Fruit fly (Drosophila melanogaster): ENCODE measurements around the gene Nepl14.

- no peak for TF ChIP-seq CG7045 (GFP tag; optimal IDR thresholded peaks at IDR 0.05)
- no peak for TF ChIP-seq pad (GFP tag; optimal IDR thresholded peaks at IDR 0.05)
- no peak for TF ChIP-seq ovo (GFP tag; optimal IDR thresholded peaks at IDR 0.05)
- TF ChIP-seq bab1 (GFP tag; optimal IDR thresholded peaks at IDR 0.05) = no peak
- no peak for TF ChIP-seq kay (GFP tag; ENCODE audit: borderline replicate concordance)
- no peak for TF ChIP-seq CG7101 (tag; optimal IDR thresholded peaks at IDR 0.05)
- no peak for TF ChIP-seq Mnt (GFP tag; optimal IDR thresholded peaks at IDR 0.05)
- no peak for TF ChIP-seq CG14711 (tag; optimal IDR thresholded peaks at IDR 0.05)
- no peak for TF ChIP-seq CG33017 (tag; optimal IDR thresholded peaks at IDR 0.05)
- no peak for TF ChIP-seq CG1620 (GFP tag; optimal IDR thresholded peaks at IDR 0.05)
- TF ChIP-seq cic (GFP tag; optimal IDR thresholded peaks at IDR 0.05) = no peak
- no peak for TF ChIP-seq CG12768 (GFP tag; optimal IDR thresholded peaks at IDR 0.05)
Measured at dm6 chr3R:22810277-22810676, 46.8 kb upstream of the Nepl14 start.
